Worm (Caenorhabditis elegans): ENCODE results near the gene ttr-10.

- TF ChIP-seq nhr-28 (tag; optimal IDR thresholded peaks at IDR 0.05) (no peak), fos-1 (tag; optimal IDR thresholded peaks at IDR 0.05) (no peak), ceh-82 (tag; optimal IDR thresholded peaks at IDR 0.05) (no peak), lin-15B (tag; optimal IDR thresholded peaks at IDR 0.05) (no peak)
Observed at ce11 chrV:7508566-7509044, 45.1 kb downstream of the ttr-10 start, which contains the start of the genes str-31 and nhr-172.

Data from whole organism, L3 larva.